Fruit fly (Drosophila melanogaster) whole organism, prepupa: Measurements from ENCODE around the gene CG7945.

Experiments
- CG15336 ChIP-seq: fragments of 200-800 bp; sonication (Bioruptor generic); IDR thresholded peaks from 2 replicates; pipeline ENCODE4 v1.3.6; 2022; ENCODE audit warnings: missing biosample characterization, missing genetic modification characterization
- CG6808 ChIP-seq: fragments of 200-800 bp; sonication (Bioruptor generic); optimal IDR thresholded peaks from 3 replicates; lab custom pipeline; 2017; ENCODE audit warnings: missing biosample characterization, missing genetic modification characterization, mild to moderate bottlenecking, moderate library complexity, missing genetic modification reagents
- Ets96B ChIP-seq: fragments of 200-800 bp; optimal IDR thresholded peaks from 2 replicates; lab custom pipeline; 2019; ENCODE audit warnings: missing biosample characterization, mild to moderate bottlenecking, missing genetic modification characterization, moderate library complexity
- Hr4 ChIP-seq: fragments of 200-800 bp; sonication (Bioruptor generic); optimal IDR thresholded peaks from 3 replicates; lab custom pipeline; 2016; ENCODE audit warnings: missing biosample characterization, missing genetic modification characterization
- OdsH ChIP-seq: fragments of 200-800 bp; sonication (Bioruptor generic); optimal IDR thresholded peaks from 3 replicates; lab custom pipeline; 2016; ENCODE audit warnings: missing biosample characterization, missing genetic modification characterization
- svp ChIP-seq: fragments of 200-800 bp; sonication (Bioruptor generic); peaks from one replicate; lab custom pipeline; 2016; ENCODE audit warnings: missing biosample characterization, missing genetic modification characterization
- vri ChIP-seq: fragments of 200-800 bp; sonication (Bioruptor generic); optimal IDR thresholded peaks from 3 replicates; lab custom pipeline; 2016; ENCODE audit warnings: missing biosample characterization, mild to moderate bottlenecking, missing genetic modification characterization

- TF ChIP-seq Hr4 (GFP tag; lab: Kevin White, UChicago) (peak; percentile 61), svp (GFP tag; lab: Kevin White, UChicago) (peak; percentile 78), Ets96B (tag; lab: Kevin White, UChicago) (no peak), OdsH (GFP tag; lab: Kevin White, UChicago) (peak; percentile 33), vri (GFP tag; lab: Kevin White, UChicago) (peak; percentile 32), CG15336 (GFP tag; lab: Robert Waterston, UW) (no peak), CG6808 (GFP tag; lab: Kevin White, UChicago) (no peak)
Measured at dm6 chr3L:15544455-15545415, 20.8 kb upstream of the CG7945 start.
